Worm (Caenorhabditis elegans): ENCODE data around the gene fbxb-34.

DNA sequence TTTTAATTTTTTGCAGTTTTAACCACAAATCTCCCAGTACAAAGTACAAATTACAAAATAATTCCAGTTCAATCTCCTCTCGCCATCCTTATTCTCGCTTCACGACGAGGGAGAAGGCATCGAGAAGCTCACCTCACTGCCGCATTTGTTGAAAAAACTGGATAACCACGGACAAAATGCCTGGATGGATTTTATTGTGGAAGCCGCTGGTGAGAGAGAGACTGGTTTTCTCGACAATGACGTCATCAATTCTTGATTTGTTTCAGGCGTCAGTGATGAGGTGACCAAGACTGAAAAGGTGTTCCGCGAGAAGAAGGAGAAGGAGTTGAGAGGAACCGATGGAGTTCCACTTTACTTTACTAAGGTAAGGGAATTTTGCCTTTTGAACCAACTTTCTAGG is 38.1 kb upstream of the fbxb-34 start:
- no peak for TF ChIP-seq blmp-1 (tag; optimal IDR thresholded peaks at IDR 0.05; ENCODE audit: insufficient read depth)
- TF ChIP-seq nhr-21 (tag; optimal IDR thresholded peaks at IDR 0.05), result no peak

Data from whole organism, L2 larva.